Comparison of ENCODE assay signal across 2 fruit fly cellular contexts in genomic region chr2L:18621357-18622211, dm6.
TF ChIP-seq lines count a peak whose summit lies in the region.

No protein-coding gene starts in this region.

TF ChIP-seq in whole organism, embryonic, 481 proteins besides CTCF, POLR2A, EP300 and RAD21 (continued from another document and continues in another):
- peak; percentile 67 for TF ChIP-seq kay (GFP tag; optimal IDR thresholded peaks at IDR 0.05; lab: Kevin White, UChicago)
- peak; percentile 58 for TF ChIP-seq nau (GFP tag; optimal IDR thresholded peaks at IDR 0.05; lab: Kevin White, UChicago)
- TF ChIP-seq PHDP (tag; optimal IDR thresholded peaks at IDR 0.05; lab: Kevin White, UChicago) = peak; percentile 83
- TF ChIP-seq CG7745 (tag; optimal IDR thresholded peaks at IDR 0.05; lab: Kevin White, UChicago) = peak; percentile 45
- no peak for TF ChIP-seq hbn (GFP tag; IDR thresholded peaks at IDR 0.05; lab: Robert Waterston, UW; ENCODE audit: partially characterized antibody)
- TF ChIP-seq usp (GFP tag; optimal IDR thresholded peaks at IDR 0.05; lab: Kevin White, UChicago) = no peak
- TF ChIP-seq CG7357 (GFP tag; IDR thresholded peaks at IDR 0.05; lab: Robert Waterston, UW) = peak; percentile 62; the same call in 2 of the 3 replicates
- no peak for TF ChIP-seq Tbp (GFP tag; optimal IDR thresholded peaks at IDR 0.05; lab: Kevin White, UChicago)
- TF ChIP-seq CG6813 (GFP tag; optimal IDR thresholded peaks at IDR 0.05; lab: Kevin White, UChicago) = peak; percentile 64
- no peak for TF ChIP-seq cad (GFP tag; optimal IDR thresholded peaks at IDR 0.05; lab: Kevin White, UChicago)
- peak; percentile 9; the same call in 1 of the 2 replicates for TF ChIP-seq Ravus (GFP tag; IDR thresholded peaks at IDR 0.05; lab: Robert Waterston, UW)
- TF ChIP-seq hkb (optimal IDR thresholded peaks at IDR 0.05; lab: Kevin White, UChicago) = no peak
- peak; percentile 74 for TF ChIP-seq hkb (GFP tag; IDR thresholded peaks at IDR 0.05; lab: Robert Waterston, UW)
- no peak for TF ChIP-seq CG9797 (GFP tag; optimal IDR thresholded peaks at IDR 0.05; lab: Kevin White, UChicago)
- no peak for TF ChIP-seq fru (optimal IDR thresholded peaks at IDR 0.05; lab: Kevin White, UChicago)
- peak; percentile 82 for TF ChIP-seq CG14014 (GFP tag; IDR thresholded peaks at IDR 0.05; lab: Robert Waterston, UW)
- TF ChIP-seq ttk (GFP tag; IDR thresholded peaks at IDR 0.05; lab: Robert Waterston, UW) = peak; percentile 64; the same call in 1 of the 2 replicates
- peak; percentile 55 for TF ChIP-seq CG1529 (GFP tag; optimal IDR thresholded peaks at IDR 0.05; lab: Kevin White, UChicago)
- peak; percentile 97 for TF ChIP-seq exex (tag; optimal IDR thresholded peaks at IDR 0.05; lab: Kevin White, UChicago)
- TF ChIP-seq CG8359 (GFP tag; optimal IDR thresholded peaks at IDR 0.05; lab: Kevin White, UChicago; ENCODE audit: borderline replicate concordance) = peak; percentile 60
- TF ChIP-seq chn (GFP tag; optimal IDR thresholded peaks at IDR 0.05; lab: Kevin White, UChicago) = peak; percentile 49
- TF ChIP-seq chinmo (GFP tag; IDR thresholded peaks at IDR 0.05; lab: Robert Waterston, UW; ENCODE audit: partially characterized antibody) = 0 out of 4 replicates have a peak, but pooled peaks have one; percentile 52
- no peak for TF ChIP-seq bigmax (GFP tag; optimal IDR thresholded peaks at IDR 0.05; lab: Kevin White, UChicago)
- peak; percentile 62 for TF ChIP-seq salm (tag; optimal IDR thresholded peaks at IDR 0.05; lab: Kevin White, UChicago)
- peak; percentile 78 for TF ChIP-seq CG9215 (GFP tag; IDR thresholded peaks at IDR 0.05; lab: Robert Waterston, UW)
- TF ChIP-seq zf30C (GFP tag; optimal IDR thresholded peaks at IDR 0.05; lab: Kevin White, UChicago) = peak; percentile 74
- peak; percentile 51 for TF ChIP-seq zfh2 (GFP tag; optimal IDR thresholded peaks at IDR 0.05; lab: Kevin White, UChicago)
- no peak for TF ChIP-seq CG14965 (GFP tag; optimal IDR thresholded peaks at IDR 0.05; lab: Kevin White, UChicago; ENCODE audit: borderline replicate concordance)
- peak; percentile 75 for TF ChIP-seq Ssrp (tag; optimal IDR thresholded peaks at IDR 0.05; lab: Kevin White, UChicago)
- TF ChIP-seq CG4617 (GFP tag; optimal IDR thresholded peaks at IDR 0.05; lab: Kevin White, UChicago; ENCODE audit: borderline replicate concordance) = no peak
- peak; percentile 56 for TF ChIP-seq oc (tag; optimal IDR thresholded peaks at IDR 0.05; lab: Kevin White, UChicago)
- TF ChIP-seq CG2678 (tag; optimal IDR thresholded peaks at IDR 0.05; lab: Kevin White, UChicago) = peak; percentile 93
- TF ChIP-seq CG6254 (GFP tag; optimal IDR thresholded peaks at IDR 0.05; lab: Kevin White, UChicago) = peak; percentile 33
- peak; percentile 85 for TF ChIP-seq vvl (GFP tag; IDR thresholded peaks at IDR 0.05; lab: Robert Waterston, UW)
- TF ChIP-seq CG12942 (GFP tag; optimal IDR thresholded peaks at IDR 0.05; lab: Kevin White, UChicago) = peak; percentile 25
- TF ChIP-seq sima (GFP tag; optimal IDR thresholded peaks at IDR 0.05; lab: Kevin White, UChicago) = no peak
- TF ChIP-seq CG11247 (GFP tag; IDR thresholded peaks at IDR 0.05; lab: Robert Waterston, UW) = peak; percentile 79
- TF ChIP-seq Jarid2 (GFP tag; optimal IDR thresholded peaks at IDR 0.05; lab: Kevin White, UChicago) = peak; percentile 41
- TF ChIP-seq rib (GFP tag; IDR thresholded peaks at IDR 0.05; lab: Robert Waterston, UW) = peak; percentile 54; the same call in 1 of the 2 replicates
- peak; percentile 69; the same call in 1 of the 3 replicates for TF ChIP-seq zfh1 (GFP tag; IDR thresholded peaks at IDR 0.05; lab: Robert Waterston, UW)
- no peak for TF ChIP-seq danr (GFP tag; IDR thresholded peaks at IDR 0.05; lab: Robert Waterston, UW)
- TF ChIP-seq Gsc (GFP tag; IDR thresholded peaks at IDR 0.05; lab: Robert Waterston, UW) = no peak
- TF ChIP-seq CG16813 (GFP tag; IDR thresholded peaks at IDR 0.05; lab: Robert Waterston, UW; ENCODE audit: partially characterized antibody) = no peak
- TF ChIP-seq CG12769 (tag; optimal IDR thresholded peaks at IDR 0.05; lab: Kevin White, UChicago) = peak; percentile 44
- peak; percentile 74 for TF ChIP-seq fd3F (GFP tag; optimal IDR thresholded peaks at IDR 0.05; lab: Kevin White, UChicago)
- peak; percentile 86 for TF ChIP-seq tgo (GFP tag; IDR thresholded peaks at IDR 0.05; lab: Robert Waterston, UW)
- no peak for TF ChIP-seq bbx (GFP tag; IDR thresholded peaks at IDR 0.05; lab: Robert Waterston, UW; ENCODE audit: partially characterized antibody)
- peak; percentile 65 for TF ChIP-seq nerfin-1 (tag; optimal IDR thresholded peaks at IDR 0.05; lab: Kevin White, UChicago)
- TF ChIP-seq CG16815 (GFP tag; optimal IDR thresholded peaks at IDR 0.05; lab: Kevin White, UChicago) = peak; percentile 28
- peak; percentile 71 for TF ChIP-seq CG12155 (GFP tag; optimal IDR thresholded peaks at IDR 0.05; lab: Kevin White, UChicago)
- TF ChIP-seq MESR4 (GFP tag; optimal IDR thresholded peaks at IDR 0.05; lab: Kevin White, UChicago) = no peak
- TF ChIP-seq Side (GFP tag; optimal IDR thresholded peaks at IDR 0.05; lab: Kevin White, UChicago) = no peak
- TF ChIP-seq CG10959 (GFP tag; IDR thresholded peaks at IDR 0.05; lab: Robert Waterston, UW) = 0 out of 2 replicates have a peak, but pooled peaks have one; percentile 9
- TF ChIP-seq CG10462 (GFP tag; optimal IDR thresholded peaks at IDR 0.05; lab: Kevin White, UChicago) = peak; percentile 27
- TF ChIP-seq aop (GFP tag; IDR thresholded peaks at IDR 0.05; lab: Robert Waterston, UW) = 0 out of 2 replicates have a peak, but pooled peaks have one; percentile 37
- peak; percentile 18 for TF ChIP-seq btn (GFP tag; optimal IDR thresholded peaks at IDR 0.05; lab: Kevin White, UChicago)
- TF ChIP-seq onecut (GFP tag; IDR thresholded peaks at IDR 0.05; lab: Robert Waterston, UW) = no peak
- peak; percentile 77 for TF ChIP-seq CG10267 (tag; optimal IDR thresholded peaks at IDR 0.05; lab: Kevin White, UChicago)
- no peak for TF ChIP-seq p53 (GFP tag; optimal IDR thresholded peaks at IDR 0.05; lab: Kevin White, UChicago)
- peak; percentile 85 for TF ChIP-seq crol (GFP tag; IDR thresholded peaks at IDR 0.05; lab: Robert Waterston, UW)
- TF ChIP-seq unc-4 (GFP tag; IDR thresholded peaks at IDR 0.05; lab: Robert Waterston, UW; ENCODE audit: partially characterized antibody) = no peak
- TF ChIP-seq dimm (GFP tag; IDR thresholded peaks at IDR 0.05; lab: Robert Waterston, UW) = no peak
- peak; percentile 46 for TF ChIP-seq NC2β (GFP tag; optimal IDR thresholded peaks at IDR 0.05; lab: Kevin White, UChicago)
- TF ChIP-seq trh (GFP tag; optimal IDR thresholded peaks at IDR 0.05; lab: Kevin White, UChicago) = no peak

TF ChIP-seq in whole organism, prepupa, 60 proteins besides CTCF, POLR2A, EP300 and RAD21 (continued from another document):
- TF ChIP-seq ss (GFP tag; optimal IDR thresholded peaks at IDR 0.05; lab: Kevin White, UChicago) (peak; percentile 40 to 56), Ets21C (GFP tag; optimal IDR thresholded peaks at IDR 0.05; lab: Kevin White, UChicago) (peak; percentile 82), topi (GFP tag; optimal IDR thresholded peaks at IDR 0.05; lab: Kevin White, UChicago) (peak; percentile 91), CG6792 (GFP tag; optimal IDR thresholded peaks at IDR 0.05; lab: Kevin White, UChicago) (peak; percentile 78), CG11762 (GFP tag; optimal IDR thresholded peaks at IDR 0.05; lab: Kevin White, UChicago; ENCODE audit: insufficient read depth) (peak; percentile 80), CG4318 (GFP tag; optimal IDR thresholded peaks at IDR 0.05; lab: Kevin White, UChicago) (no peak), CG6808 (GFP tag; optimal IDR thresholded peaks at IDR 0.05; lab: Kevin White, UChicago) (peak; percentile 72), CG6854 (GFP tag; optimal IDR thresholded peaks at IDR 0.05; lab: Kevin White, UChicago) (peak; percentile 66)
